Worm (Caenorhabditis elegans): ENCODE data around the gene atg-16.2.

The atg-16.2 gene

DNA sequence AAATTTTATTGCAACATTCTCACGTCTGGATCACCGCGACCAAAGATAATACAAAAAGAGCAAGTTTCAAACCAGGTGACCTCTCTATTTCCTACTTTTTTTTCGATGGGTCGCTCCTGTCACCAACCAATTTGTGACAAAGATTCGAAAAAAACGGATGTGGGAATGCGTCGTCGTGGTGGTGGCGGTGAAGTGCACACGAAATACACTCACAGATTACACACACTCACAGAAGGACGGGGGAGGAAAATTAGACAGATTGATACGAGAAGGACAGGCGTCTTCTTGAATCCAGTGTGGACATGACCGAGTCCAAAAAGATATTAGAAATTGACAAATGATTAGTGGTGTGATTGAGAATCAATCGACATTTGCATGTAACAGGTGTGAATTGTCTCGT, 29.6 kb upstream of the atg-16.2 start:
- no peak for TF ChIP-seq ets-7 (tag; optimal IDR thresholded peaks at IDR 0.05)
- no peak for TF ChIP-seq hmbx-1 (tag; optimal IDR thresholded peaks at IDR 0.05)
- no peak for TF ChIP-seq ceh-36 (tag; optimal IDR thresholded peaks at IDR 0.05)
- no peak for TF ChIP-seq F13C5.2 (tag; optimal IDR thresholded peaks at IDR 0.05)
- no peak for TF ChIP-seq ama-1 (optimal IDR thresholded peaks at IDR 0.05)
- TF ChIP-seq tbx-11 (GFP tag; IDR thresholded peaks at IDR 0.05): no peak
- no peak for TF ChIP-seq aly-1 (tag; optimal IDR thresholded peaks at IDR 0.05)
- TF ChIP-seq sea-1 (GFP tag; conservative IDR thresholded peaks at IDR 0.05): no peak
- TF ChIP-seq scrt-1 (GFP tag; IDR thresholded peaks at IDR 0.05): no peak
- TF ChIP-seq hnd-1 (tag; optimal IDR thresholded peaks at IDR 0.05): no peak
- TF ChIP-seq tra-4 (tag; optimal IDR thresholded peaks at IDR 0.05): no peak
- TF ChIP-seq pes-1 (GFP tag; IDR thresholded peaks at IDR 0.05): no peak
- TF ChIP-seq tbx-37 (GFP tag; conservative IDR thresholded peaks at IDR 0.05): no peak
- no peak for TF ChIP-seq B0310.2 (tag; optimal IDR thresholded peaks at IDR 0.05)

ce11 chrII:6482102-6482501, 28.9 kb upstream of the atg-16.2 start, which contains the start of gene del-10:
Gene del-10, minus strand, starts transcription at chrII:6482125.
- TF ChIP-seq B0310.2 (tag; optimal IDR thresholded peaks at IDR 0.05) (no peak), hmbx-1 (tag; optimal IDR thresholded peaks at IDR 0.05) (no peak), aly-1 (tag; optimal IDR thresholded peaks at IDR 0.05) (no peak), hnd-1 (tag; optimal IDR thresholded peaks at IDR 0.05) (no peak), tbx-11 (GFP tag; IDR thresholded peaks at IDR 0.05) (no peak), F13C5.2 (tag; optimal IDR thresholded peaks at IDR 0.05) (no peak), flt-1 (GFP tag; IDR thresholded peaks at IDR 0.05) (no peak), hmg-4 (GFP tag; optimal IDR thresholded peaks at IDR 0.05) (no peak), ceh-13 (GFP tag; optimal IDR thresholded peaks at IDR 0.05) (no peak), ets-7 (tag; optimal IDR thresholded peaks at IDR 0.05) (no peak), tra-4 (tag; optimal IDR thresholded peaks at IDR 0.05) (no peak), scrt-1 (GFP tag; IDR thresholded peaks at IDR 0.05) (no peak)

DNA sequence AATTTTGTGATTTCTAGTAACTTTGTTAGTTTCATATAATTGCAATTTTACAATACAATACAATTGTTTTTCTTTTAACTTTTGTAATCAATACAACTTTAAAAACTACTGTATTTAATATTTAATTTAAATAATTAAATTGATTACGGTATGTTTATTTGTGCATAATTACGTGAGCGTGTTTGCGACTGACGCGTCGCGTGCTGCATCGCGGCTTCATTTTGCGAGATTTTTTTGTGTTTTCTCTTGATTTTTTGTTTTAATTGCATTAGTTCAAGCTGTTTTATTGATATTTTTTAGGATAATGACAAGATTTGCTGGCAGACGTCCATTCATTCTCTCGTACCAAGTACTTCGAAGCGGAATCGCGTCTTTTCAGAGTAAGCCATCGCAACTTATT, 23.5 kb upstream of the atg-16.2 start, which contains the start of gene T28D9.4:
Gene T28D9.4, plus strand, starts transcription at position 301 of the 400 bp plus-strand sequence.
- no peak for TF ChIP-seq hnd-1 (tag; optimal IDR thresholded peaks at IDR 0.05)
- TF ChIP-seq F13C5.2 (tag; optimal IDR thresholded peaks at IDR 0.05): no peak
- TF ChIP-seq ama-1 (optimal IDR thresholded peaks at IDR 0.05): no peak
- TF ChIP-seq ets-7 (tag; optimal IDR thresholded peaks at IDR 0.05): no peak
- no peak for TF ChIP-seq tra-4 (tag; optimal IDR thresholded peaks at IDR 0.05)
- TF ChIP-seq hmg-4 (GFP tag; optimal IDR thresholded peaks at IDR 0.05): no peak
- TF ChIP-seq sea-1 (GFP tag; conservative IDR thresholded peaks at IDR 0.05): no peak
- no peak for TF ChIP-seq pes-1 (GFP tag; IDR thresholded peaks at IDR 0.05)
- TF ChIP-seq ceh-13 (GFP tag; optimal IDR thresholded peaks at IDR 0.05): no peak
- no peak for TF ChIP-seq tbx-37 (GFP tag; conservative IDR thresholded peaks at IDR 0.05)
- no peak for TF ChIP-seq hmbx-1 (tag; optimal IDR thresholded peaks at IDR 0.05)
- TF ChIP-seq B0310.2 (tag; optimal IDR thresholded peaks at IDR 0.05): no peak
- no peak for TF ChIP-seq ceh-36 (tag; optimal IDR thresholded peaks at IDR 0.05)

DNA sequence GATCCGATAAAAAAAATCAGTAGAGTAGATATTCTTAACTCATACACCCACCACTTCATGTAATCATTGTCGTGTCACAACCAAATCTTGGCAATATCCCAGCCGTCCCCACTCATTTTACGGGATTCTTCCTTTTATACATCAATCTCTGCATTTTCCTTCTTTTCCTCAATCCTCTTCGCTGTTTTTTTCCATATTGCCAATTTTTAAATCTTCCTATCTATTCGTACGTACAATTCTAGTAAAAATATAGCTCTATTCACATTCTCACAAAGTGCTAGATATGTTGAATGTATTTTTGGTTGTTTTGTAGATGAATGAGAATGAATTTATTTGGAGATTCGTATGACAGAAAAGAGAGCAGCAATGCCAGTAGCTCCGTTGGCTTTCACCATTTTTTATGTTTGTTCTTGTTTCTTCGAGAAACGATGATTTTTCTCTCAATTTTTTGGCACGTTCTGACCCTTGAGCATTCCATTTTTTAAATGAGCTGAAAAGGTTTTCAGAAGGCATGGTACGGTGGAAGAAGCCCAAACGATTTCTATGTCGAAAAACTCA, 22.1 kb upstream of the atg-16.2 start, which contains the start of gene T28D9.16:
Gene T28D9.16, plus strand, starts transcription at position 508 of the 558 bp plus-strand sequence.
- TF ChIP-seq hmg-4 (GFP tag; optimal IDR thresholded peaks at IDR 0.05) (no peak), sea-1 (GFP tag; conservative IDR thresholded peaks at IDR 0.05) (no peak)

DNA sequence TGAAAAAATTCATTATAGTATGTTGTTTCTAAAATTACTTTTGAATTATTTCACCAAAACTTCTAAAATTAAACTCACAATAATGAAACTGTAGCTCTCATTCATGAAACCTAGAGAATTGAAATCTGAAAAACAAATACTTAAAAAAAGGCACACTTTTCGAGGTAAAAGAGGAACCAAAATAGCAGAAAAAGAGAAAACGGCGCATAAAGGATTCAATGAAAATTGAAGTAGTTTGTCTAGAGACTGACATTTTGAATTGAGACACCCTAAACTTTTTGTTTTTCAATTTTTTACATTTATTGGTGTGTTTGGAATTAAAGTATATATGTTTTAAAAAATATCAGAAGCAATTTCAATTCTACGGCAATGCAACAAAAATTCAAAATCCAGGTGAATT, 17.8 kb upstream of the atg-16.2 start, which contains the start of gene dgk-5:
Gene dgk-5, minus strand, starts transcription at position 101 of the 400 bp plus-strand sequence.
- TF ChIP-seq tra-4 (tag; optimal IDR thresholded peaks at IDR 0.05) (no peak), aly-1 (tag; optimal IDR thresholded peaks at IDR 0.05) (no peak), hmbx-1 (tag; optimal IDR thresholded peaks at IDR 0.05) (no peak), tbx-37 (GFP tag; conservative IDR thresholded peaks at IDR 0.05) (no peak), B0310.2 (tag; optimal IDR thresholded peaks at IDR 0.05) (no peak), F13C5.2 (tag; optimal IDR thresholded peaks at IDR 0.05) (no peak), hnd-1 (tag; optimal IDR thresholded peaks at IDR 0.05) (no peak), hmg-4 (GFP tag; optimal IDR thresholded peaks at IDR 0.05) (no peak)

DNA sequence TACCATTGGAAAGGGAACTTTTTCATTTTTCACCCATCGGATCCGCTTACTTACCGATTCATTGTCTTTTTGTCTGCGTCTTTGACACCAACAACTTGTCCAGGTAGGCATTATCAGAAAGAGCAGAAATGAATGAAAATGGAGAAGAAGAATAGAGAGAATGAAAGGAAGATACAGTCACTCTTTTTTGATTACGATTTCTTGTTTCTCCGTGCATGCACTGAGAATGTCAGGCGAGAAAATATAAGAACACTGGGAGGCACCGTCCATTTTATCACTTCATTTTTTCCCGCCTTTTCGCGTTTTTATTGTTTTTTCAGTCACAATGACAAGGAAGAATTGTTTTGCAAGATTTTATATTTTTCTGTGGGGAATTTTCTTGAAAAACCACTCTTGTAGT, 16.1 kb upstream of the atg-16.2 start:
- TF ChIP-seq scrt-1 (GFP tag; IDR thresholded peaks at IDR 0.05) (no peak), F13C5.2 (tag; optimal IDR thresholded peaks at IDR 0.05) (no peak), aly-1 (tag; optimal IDR thresholded peaks at IDR 0.05) (no peak), tbx-11 (GFP tag; IDR thresholded peaks at IDR 0.05) (no peak), hmbx-1 (tag; optimal IDR thresholded peaks at IDR 0.05) (no peak), tbx-37 (GFP tag; conservative IDR thresholded peaks at IDR 0.05) (no peak), tra-4 (tag; optimal IDR thresholded peaks at IDR 0.05) (no peak), sea-1 (GFP tag; conservative IDR thresholded peaks at IDR 0.05) (no peak), pes-1 (GFP tag; IDR thresholded peaks at IDR 0.05) (no peak), ceh-36 (tag; optimal IDR thresholded peaks at IDR 0.05) (no peak), ets-7 (tag; optimal IDR thresholded peaks at IDR 0.05) (no peak), flt-1 (GFP tag; IDR thresholded peaks at IDR 0.05) (no peak)

DNA sequence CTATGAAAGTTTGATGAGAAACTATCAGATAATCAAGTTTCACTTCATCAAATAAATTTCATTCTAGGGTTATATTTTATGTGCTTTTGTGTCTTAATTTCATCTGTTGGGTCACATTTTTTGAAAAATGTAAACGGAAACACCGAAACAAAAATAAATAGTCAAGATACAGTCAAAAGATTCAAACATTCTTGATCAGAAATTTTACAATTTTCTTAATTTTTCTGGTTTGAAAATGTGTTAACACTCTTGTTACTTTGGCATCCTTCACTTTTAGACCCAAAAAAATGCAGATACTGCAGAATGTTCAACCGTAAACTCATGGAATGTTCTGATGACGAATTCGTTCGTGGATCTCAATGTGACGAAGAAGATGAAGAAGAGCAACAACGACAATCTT, 1.5 kb upstream of the atg-16.2 start, which contains the start of gene aptf-1:
Gene aptf-1, plus strand, starts transcription at position 301 of the 400 bp plus-strand sequence.
- TF ChIP-seq tbx-37 (GFP tag; conservative IDR thresholded peaks at IDR 0.05) (no peak), ama-1 (optimal IDR thresholded peaks at IDR 0.05) (no peak), ceh-13 (GFP tag; optimal IDR thresholded peaks at IDR 0.05) (no peak), tbx-11 (GFP tag; IDR thresholded peaks at IDR 0.05) (no peak), F13C5.2 (tag; optimal IDR thresholded peaks at IDR 0.05) (no peak), tra-4 (tag; optimal IDR thresholded peaks at IDR 0.05) (no peak), ceh-36 (tag; optimal IDR thresholded peaks at IDR 0.05) (no peak), B0310.2 (tag; optimal IDR thresholded peaks at IDR 0.05) (no peak), ets-7 (tag; optimal IDR thresholded peaks at IDR 0.05) (no peak), hnd-1 (tag; optimal IDR thresholded peaks at IDR 0.05) (no peak), scrt-1 (GFP tag; IDR thresholded peaks at IDR 0.05) (no peak), flt-1 (GFP tag; IDR thresholded peaks at IDR 0.05) (no peak), pes-1 (GFP tag; IDR thresholded peaks at IDR 0.05) (no peak), hmg-4 (GFP tag; optimal IDR thresholded peaks at IDR 0.05) (no peak), sea-1 (GFP tag; conservative IDR thresholded peaks at IDR 0.05) (no peak)

Data from whole organism, early embryonic.